Worm (Caenorhabditis elegans): ENCODE data around the gene ttr-32.

DNA sequence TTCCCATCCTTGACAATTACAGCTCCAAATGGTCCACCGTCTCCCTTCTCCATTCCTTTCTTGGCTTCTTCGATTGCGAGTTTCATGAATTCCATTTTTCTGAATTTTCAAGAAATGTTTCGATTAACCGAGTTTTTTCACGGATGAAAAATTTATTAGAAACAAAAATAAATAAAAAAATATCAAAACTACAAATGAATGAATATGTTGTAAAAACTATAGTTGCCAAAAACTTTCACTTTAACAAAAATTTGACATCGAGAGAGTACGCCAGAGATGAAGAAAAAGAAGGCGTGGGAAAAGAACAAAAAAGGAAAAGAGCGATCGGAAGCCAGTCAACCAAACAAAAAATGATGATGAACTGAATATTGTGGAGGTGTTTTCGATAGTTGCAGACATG is 16.7 kb downstream of the ttr-32 start, which contains the start of gene R13A5.10:
- TF ChIP-seq ama-1 (optimal IDR thresholded peaks at IDR 0.05) (no peak), lin-11 (tag; optimal IDR thresholded peaks at IDR 0.05) (no peak), tbx-2 (tag; optimal IDR thresholded peaks at IDR 0.05) (no peak), lim-6 (tag; optimal IDR thresholded peaks at IDR 0.05) (no peak), nhr-11 (tag; optimal IDR thresholded peaks at IDR 0.05) (no peak), pha-4 (tag; optimal IDR thresholded peaks at IDR 0.05) (no peak), ahr-1 (tag; optimal IDR thresholded peaks at IDR 0.05) (no peak), hlh-6 (tag; optimal IDR thresholded peaks at IDR 0.05) (no peak), ets-4 (tag; optimal IDR thresholded peaks at IDR 0.05) (no peak), fkh-6 (tag; optimal IDR thresholded peaks at IDR 0.05) (no peak), pqm-1 (tag; optimal IDR thresholded peaks at IDR 0.05) (no peak), eyg-1 (tag; optimal IDR thresholded peaks at IDR 0.05) (no peak), Y22D7AL.16 (tag; optimal IDR thresholded peaks at IDR 0.05) (no peak)

Measured in whole organism, late embryonic.